Fruit fly (Drosophila melanogaster): ENCODE data around the gene Exn.

- TF ChIP-seq ovo (GFP tag; optimal IDR thresholded peaks at IDR 0.05): peak; percentile 82
- TF ChIP-seq kay (GFP tag; ENCODE audit: borderline replicate concordance): no peak
- peak; percentile 17 for TF ChIP-seq CG1620 (GFP tag; optimal IDR thresholded peaks at IDR 0.05)
- TF ChIP-seq CG7101 (tag; optimal IDR thresholded peaks at IDR 0.05): peak; percentile 44
- TF ChIP-seq CG11617 (GFP tag; optimal IDR thresholded peaks at IDR 0.05): peak; percentile 28
- TF ChIP-seq cnc (optimal IDR thresholded peaks at IDR 0.05): peak in 1 of 2 experiments; percentile 76
- peak; percentile 91 for TF ChIP-seq pad (GFP tag; optimal IDR thresholded peaks at IDR 0.05)
- peak; percentile 92 for TF ChIP-seq CG12768 (GFP tag; optimal IDR thresholded peaks at IDR 0.05)
Observed at dm6 chr3L:17009715-17010491, 40.1 kb downstream of the Exn start.
